Fruit fly (Drosophila melanogaster): ENCODE data around the gene TyrR.

The TyrR gene

DNA sequence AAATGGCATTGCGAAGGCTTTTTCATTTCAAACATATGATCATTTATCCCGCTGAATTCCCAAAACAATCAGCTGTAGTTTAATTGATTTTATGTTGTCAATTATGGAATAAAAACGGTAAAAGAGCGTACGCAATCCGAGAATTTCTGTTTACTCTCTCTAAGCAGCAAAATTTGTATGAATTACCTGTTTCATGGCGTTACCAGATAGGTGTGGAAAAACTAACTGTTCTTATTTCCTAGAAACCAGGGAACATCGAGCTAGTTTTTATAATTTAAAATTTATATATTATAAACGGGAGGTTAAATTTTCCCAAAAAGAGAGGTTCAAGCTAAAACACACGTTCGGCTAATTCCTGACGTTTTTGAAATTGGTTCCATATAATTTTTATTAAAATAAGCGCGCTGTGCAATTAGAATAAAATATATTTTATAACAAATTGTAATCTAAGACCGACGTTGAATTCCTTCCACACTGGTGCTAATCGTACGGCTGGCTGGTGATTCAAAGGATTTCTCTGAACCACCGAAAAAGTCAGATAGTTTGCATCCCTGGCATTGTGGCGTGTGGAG, 44.1 kb upstream of the TyrR start, which contains the start of gene CG17801:
CG17801 (minus strand) TSS at position 51 of the 572 bp plus-strand sequence.
- TF ChIP-seq Mnt (GFP tag; optimal IDR thresholded peaks at IDR 0.05) (no peak), ovo (GFP tag; optimal IDR thresholded peaks at IDR 0.05) (peak; percentile 7), pad (GFP tag; optimal IDR thresholded peaks at IDR 0.05) (peak; percentile 3), bab1 (GFP tag; optimal IDR thresholded peaks at IDR 0.05) (peak; percentile 6)

DNA sequence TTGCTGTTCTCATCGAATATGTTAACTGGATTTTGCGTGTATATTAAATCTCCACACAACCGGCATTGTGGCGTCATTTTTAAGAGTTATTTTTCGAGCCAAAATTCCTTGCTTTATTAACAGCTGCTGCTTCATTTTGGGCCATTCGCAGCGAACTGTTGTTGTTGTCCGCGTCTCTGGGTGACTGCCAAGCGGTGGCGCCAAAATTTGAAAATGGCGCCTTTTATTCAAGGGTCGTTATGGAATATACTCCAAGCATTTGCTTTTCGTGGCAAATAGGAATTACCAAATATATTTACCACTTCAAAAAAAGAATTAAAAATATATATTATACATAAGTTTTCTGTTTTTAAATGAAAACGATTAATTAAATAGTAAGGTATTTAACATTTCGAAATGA, 42.1 kb upstream of the TyrR start, which contains the start of gene Nnk:
Nnk (minus strand) TSS at position 158 of the 400 bp plus-strand sequence.
- TF ChIP-seq CG33017 (tag; optimal IDR thresholded peaks at IDR 0.05), result no peak
- no peak for TF ChIP-seq Crg-1 (GFP tag; optimal IDR thresholded peaks at IDR 0.05)
- no peak for TF ChIP-seq CG5204 (GFP tag; optimal IDR thresholded peaks at IDR 0.05)
- TF ChIP-seq toe (GFP tag; optimal IDR thresholded peaks at IDR 0.05), result no peak
- TF ChIP-seq kay (GFP tag; ENCODE audit: borderline replicate concordance), result no peak
- TF ChIP-seq CG11617 (GFP tag; optimal IDR thresholded peaks at IDR 0.05), result no peak
- no peak for TF ChIP-seq CG7045 (GFP tag; optimal IDR thresholded peaks at IDR 0.05)
- no peak for TF ChIP-seq Hr96 (GFP tag; optimal IDR thresholded peaks at IDR 0.05)
- no peak for TF ChIP-seq CG14711 (tag; optimal IDR thresholded peaks at IDR 0.05)
- TF ChIP-seq Clk (GFP tag; optimal IDR thresholded peaks at IDR 0.05), result no peak
- TF ChIP-seq bab1 (GFP tag; optimal IDR thresholded peaks at IDR 0.05), result no peak
- no peak for TF ChIP-seq cnc (optimal IDR thresholded peaks at IDR 0.05)
- TF ChIP-seq CG1620 (GFP tag; optimal IDR thresholded peaks at IDR 0.05), result no peak

DNA sequence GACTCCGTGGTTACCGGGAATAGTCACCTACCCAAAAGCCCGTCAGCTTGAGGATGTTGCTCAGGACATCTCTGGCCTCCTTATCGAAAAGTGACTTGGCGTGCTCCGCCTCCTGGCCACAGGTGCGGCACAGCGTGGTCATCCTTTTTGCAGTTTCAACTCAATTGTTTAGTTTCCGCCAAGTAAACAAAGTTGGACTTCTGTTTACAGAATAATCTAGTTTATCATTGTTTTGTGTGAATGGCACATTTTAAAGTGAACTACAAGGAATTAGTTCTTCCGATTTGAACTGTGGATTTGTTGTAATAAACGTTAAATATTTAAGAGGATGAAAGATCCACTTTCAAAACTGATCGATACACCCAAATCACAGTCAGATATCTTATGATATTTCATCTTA, 40.0 kb upstream of the TyrR start, which contains the start of gene CG17806:
CG17806 (minus strand) TSS at position 236 of the 400 bp plus-strand sequence.
- TF ChIP-seq Mnt (GFP tag; optimal IDR thresholded peaks at IDR 0.05), result no peak
- peak; percentile 14 for TF ChIP-seq CG33017 (tag; optimal IDR thresholded peaks at IDR 0.05)
- TF ChIP-seq CG7101 (tag; optimal IDR thresholded peaks at IDR 0.05), result peak; percentile 33
- no peak for TF ChIP-seq kay (GFP tag; ENCODE audit: borderline replicate concordance)
- TF ChIP-seq CG12768 (GFP tag; optimal IDR thresholded peaks at IDR 0.05), result peak; percentile 38

DNA sequence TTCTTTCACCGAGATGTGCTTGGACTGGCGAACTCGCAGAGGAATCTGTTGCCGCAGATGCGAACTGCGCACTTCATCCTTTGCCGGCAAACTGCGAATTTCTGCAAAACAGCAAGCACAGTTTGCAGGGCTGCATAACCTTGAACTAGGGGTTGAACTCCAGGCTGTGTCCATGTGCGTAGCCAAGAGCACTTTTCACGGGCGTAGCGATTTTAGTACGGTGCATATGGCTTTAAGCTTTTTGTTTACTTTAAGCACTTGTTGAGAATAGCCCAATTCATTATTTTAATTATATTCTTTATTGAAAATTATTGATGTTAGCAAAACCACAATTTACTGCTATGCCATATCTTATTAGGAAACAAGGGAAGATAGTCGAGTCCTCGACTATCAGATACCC, 38.3 kb upstream of the TyrR start, which contains the start of gene CG17803:
CG17803 (minus strand) TSS at position 249 of the 400 bp plus-strand sequence.
- TF ChIP-seq Hr96 (GFP tag; optimal IDR thresholded peaks at IDR 0.05), result no peak
- no peak for TF ChIP-seq CG12768 (GFP tag; optimal IDR thresholded peaks at IDR 0.05)
- TF ChIP-seq Mnt (GFP tag; optimal IDR thresholded peaks at IDR 0.05), result no peak
- no peak for TF ChIP-seq kay (GFP tag; ENCODE audit: borderline replicate concordance)
- TF ChIP-seq toe (GFP tag; optimal IDR thresholded peaks at IDR 0.05), result no peak
- TF ChIP-seq CG11617 (GFP tag; optimal IDR thresholded peaks at IDR 0.05), result no peak
- TF ChIP-seq CG7101 (tag; optimal IDR thresholded peaks at IDR 0.05), result no peak
- TF ChIP-seq Clk (GFP tag; optimal IDR thresholded peaks at IDR 0.05), result no peak
- TF ChIP-seq Crg-1 (GFP tag; optimal IDR thresholded peaks at IDR 0.05), result no peak
- no peak for TF ChIP-seq CG1620 (GFP tag; optimal IDR thresholded peaks at IDR 0.05)
- TF ChIP-seq ovo (GFP tag; optimal IDR thresholded peaks at IDR 0.05), result no peak
- no peak for TF ChIP-seq cnc (optimal IDR thresholded peaks at IDR 0.05)
- no peak for TF ChIP-seq tj (GFP tag; optimal IDR thresholded peaks at IDR 0.05)
- no peak for TF ChIP-seq CG33017 (tag; optimal IDR thresholded peaks at IDR 0.05)
- TF ChIP-seq cic (GFP tag; optimal IDR thresholded peaks at IDR 0.05), result no peak
- no peak for TF ChIP-seq CG5204 (GFP tag; optimal IDR thresholded peaks at IDR 0.05)
- no peak for TF ChIP-seq pad (GFP tag; optimal IDR thresholded peaks at IDR 0.05)

- TF ChIP-seq Crg-1 (GFP tag; optimal IDR thresholded peaks at IDR 0.05) (peak; percentile 99), Clk (GFP tag; optimal IDR thresholded peaks at IDR 0.05) (peak; percentile 95), kay (GFP tag; ENCODE audit: borderline replicate concordance) (peak; percentile 97), CG12768 (GFP tag; optimal IDR thresholded peaks at IDR 0.05) (peak; percentile 97), cnc (optimal IDR thresholded peaks at IDR 0.05) (no peak), pad (GFP tag; optimal IDR thresholded peaks at IDR 0.05) (peak; percentile 94), CG11617 (GFP tag; optimal IDR thresholded peaks at IDR 0.05) (peak; percentile 85), ovo (GFP tag; optimal IDR thresholded peaks at IDR 0.05) (peak; percentile 97), CG14711 (tag; optimal IDR thresholded peaks at IDR 0.05) (peak; percentile 84), CG33017 (tag; optimal IDR thresholded peaks at IDR 0.05) (peak; percentile 81), CG5204 (GFP tag; optimal IDR thresholded peaks at IDR 0.05) (peak; percentile 92), Hr96 (GFP tag; optimal IDR thresholded peaks at IDR 0.05) (peak; percentile 88), bab1 (GFP tag; optimal IDR thresholded peaks at IDR 0.05) (peak; percentile 39), CG7045 (GFP tag; optimal IDR thresholded peaks at IDR 0.05) (peak; percentile 92), Mnt (GFP tag; optimal IDR thresholded peaks at IDR 0.05) (peak; percentile 93), toe (GFP tag; optimal IDR thresholded peaks at IDR 0.05) (peak; percentile 93), CG7101 (tag; optimal IDR thresholded peaks at IDR 0.05) (peak; percentile 93), cic (GFP tag; optimal IDR thresholded peaks at IDR 0.05) (peak; percentile 80), CG1620 (GFP tag; optimal IDR thresholded peaks at IDR 0.05) (peak; percentile 99), tj (GFP tag; optimal IDR thresholded peaks at IDR 0.05) (peak; percentile 36)
Observed at dm6 chr3R:17798211-17798737, 35.3 kb upstream of the TyrR start, which contains the start of gene CG7379. CG7379 (minus strand) TSS chr3R:17798304.

DNA sequence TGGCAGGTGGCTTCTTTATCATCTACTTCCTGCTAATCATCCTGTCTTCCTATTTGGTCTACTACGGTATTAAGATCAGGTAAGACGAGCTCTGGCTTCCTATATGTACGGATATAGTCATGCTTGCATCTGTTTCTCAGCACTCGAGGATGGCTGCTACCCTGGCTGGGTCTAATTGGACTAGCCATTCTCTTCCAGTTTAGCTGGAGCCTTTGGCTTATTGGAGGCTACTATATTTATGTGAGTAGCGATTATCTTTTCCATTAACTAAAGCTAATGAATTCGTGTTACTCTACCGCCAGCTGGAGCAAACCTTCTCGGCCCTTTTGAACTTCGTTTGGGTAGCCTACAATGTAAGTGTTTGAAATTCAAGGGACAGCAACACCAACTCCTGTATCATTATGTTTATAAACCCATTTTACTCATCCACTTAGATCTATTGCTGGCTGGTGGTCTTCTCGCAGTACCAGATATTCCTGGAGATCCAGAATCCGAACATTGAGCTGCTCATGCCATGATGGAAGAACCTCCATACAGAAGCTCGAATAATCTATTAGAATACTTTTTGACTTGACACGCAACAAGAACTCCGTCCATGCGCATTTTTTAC, 32.7 kb upstream of the TyrR start:
- no peak for TF ChIP-seq CG33017 (tag; optimal IDR thresholded peaks at IDR 0.05)
- TF ChIP-seq pad (GFP tag; optimal IDR thresholded peaks at IDR 0.05), result no peak
- TF ChIP-seq ovo (GFP tag; optimal IDR thresholded peaks at IDR 0.05), result no peak
- TF ChIP-seq kay (GFP tag; ENCODE audit: borderline replicate concordance), result no peak
- TF ChIP-seq CG12768 (GFP tag; optimal IDR thresholded peaks at IDR 0.05), result no peak
- TF ChIP-seq bab1 (GFP tag; optimal IDR thresholded peaks at IDR 0.05), result no peak

All from whole organism, adult.